Fruit fly (Drosophila melanogaster) whole organism, embryonic: ENCODE data around the gene Etl1.

Source experiments
- Adf1 ChIP-seq: fragments of 200-800 bp; sonication (Bioruptor generic); IDR thresholded peaks from 2 replicates; pipeline ENCODE4 v1.3.6; 2022; ENCODE audit warnings: missing biosample characterization, missing genetic modification characterization
- Asciz ChIP-seq: fragments of 200-800 bp; sonication (Bioruptor generic); optimal IDR thresholded peaks from 2 replicates; lab custom pipeline; 2017; ENCODE audit warnings: missing biosample characterization, mild to moderate bottlenecking, missing genetic modification characterization, missing genetic modification reagents
- Atf6 ChIP-seq: fragments of 200-800 bp; sonication (Bioruptor generic); IDR thresholded peaks from 2 replicates; pipeline ENCODE4 v1.3.6; 2022; ENCODE audit warnings: missing biosample characterization, missing genetic modification characterization
- CG10543 ChIP-seq: fragments of 200-800 bp; sonication (Bioruptor generic); optimal IDR thresholded peaks from 3 replicates; lab custom pipeline; 2017; ENCODE audit warnings: missing biosample characterization, mild to moderate bottlenecking, missing genetic modification characterization, moderate library complexity
- CG10654 ChIP-seq: fragments of 200-800 bp; sonication (Bioruptor generic); optimal IDR thresholded peaks from 2 replicates; lab custom pipeline; 2016; ENCODE audit warnings: missing biosample characterization, missing genetic modification characterization
- CG11695 ChIP-seq: fragments of 200-800 bp; sonication (Bioruptor generic); IDR thresholded peaks from 3 replicates; pipeline ENCODE4 v1.3.6; 2022; ENCODE audit warnings: missing biosample characterization, missing genetic modification characterization
- CG12769 ChIP-seq: fragments of 200-800 bp; sonication (Bioruptor generic); optimal IDR thresholded peaks from 2 replicates; lab custom pipeline; 2019; ENCODE audit warnings: missing biosample characterization, mild to moderate bottlenecking, missing genetic modification characterization, moderate library complexity
- CG13894 ChIP-seq: fragments of 200-800 bp; sonication (Bioruptor generic); optimal IDR thresholded peaks from 3 replicates; lab custom pipeline; 2018; ENCODE audit warnings: missing biosample characterization, mild to moderate bottlenecking, missing genetic modification characterization, moderate library complexity
- CG15269 ChIP-seq: fragments of 200-800 bp; sonication (Bioruptor generic); optimal IDR thresholded peaks from 2 replicates; lab custom pipeline; 2018; ENCODE audit warnings: missing biosample characterization, mild to moderate bottlenecking, missing genetic modification characterization, moderate library complexity
- CG18476 ChIP-seq: fragments of 200-800 bp; sonication (Bioruptor generic); optimal IDR thresholded peaks from 2 replicates; lab custom pipeline; 2016; ENCODE audit warnings: missing biosample characterization, mild to moderate bottlenecking, missing genetic modification characterization
- CG18599 ChIP-seq: fragments of 200-800 bp; sonication (Bioruptor generic); optimal IDR thresholded peaks from 3 replicates; lab custom pipeline; 2017; ENCODE audit warnings: missing biosample characterization, missing genetic modification characterization, mild to moderate bottlenecking, moderate library complexity, missing genetic modification reagents
- CG3163 ChIP-seq: fragments of 200-800 bp; sonication (Bioruptor generic); optimal IDR thresholded peaks from 3 replicates; lab custom pipeline; 2016; ENCODE audit warnings: missing biosample characterization, missing genetic modification characterization
- CG32532 ChIP-seq: fragments of 200-800 bp; sonication (Bioruptor generic); IDR thresholded peaks from 2 replicates; pipeline ENCODE4 v1.3.6; 2022; ENCODE audit warnings: missing biosample characterization, missing genetic modification characterization
- CG5953 ChIP-seq: fragments of 200-800 bp; sonication (Bioruptor generic); IDR thresholded peaks from 2 replicates; pipeline ENCODE4 v1.3.6; 2022; ENCODE audit warnings: missing biosample characterization, missing genetic modification characterization
- CG6175 ChIP-seq: fragments of 200-800 bp; sonication (Bioruptor generic); IDR thresholded peaks from 3 replicates; pipeline ENCODE4 v1.3.6; 2022; ENCODE audit warnings: missing biosample characterization, missing genetic modification characterization
- CG7372 ChIP-seq: fragments of 200-800 bp; sonication (Bioruptor generic); IDR thresholded peaks from 2 replicates; pipeline ENCODE4 v1.3.6; 2022; ENCODE audit warnings: missing biosample characterization, missing genetic modification characterization
- CG8290 ChIP-seq, 3 experiments: fragments of 200-800 bp; sonication (Bioruptor generic); optimal IDR thresholded peaks; 2 replicates each; lab custom pipeline; 2016 to 2019; ENCODE audit warnings: missing biosample characterization in 3 of 3, missing genetic modification characterization in 3 of 3, mild to moderate bottlenecking in 2 of 3, moderate library complexity in 1 of 3
- CG9817 ChIP-seq: fragments of 200-800 bp; sonication (Bioruptor generic); optimal IDR thresholded peaks from 2 replicates; lab custom pipeline; 2018; ENCODE audit warnings: missing biosample characterization, mild to moderate bottlenecking, missing genetic modification characterization, moderate library complexity
- CG9932 ChIP-seq: fragments of 200-800 bp; sonication (Bioruptor generic); IDR thresholded peaks from 2 replicates; pipeline ENCODE4 v1.3.6; 2022; ENCODE audit warnings: missing biosample characterization, missing genetic modification characterization
- CrebB ChIP-seq: fragments of 200-800 bp; sonication (Bioruptor generic); optimal IDR thresholded peaks from 3 replicates; lab custom pipeline; 2018; ENCODE audit warnings: missing biosample characterization, mild to moderate bottlenecking, missing genetic modification characterization
- Dbx ChIP-seq: fragments of 200-800 bp; sonication (Bioruptor generic); IDR thresholded peaks from 3 replicates; pipeline ENCODE4 v1.3.6; 2022; ENCODE audit warnings: missing biosample characterization, missing genetic modification characterization
- Deaf1 ChIP-seq: fragments of 200-800 bp; optimal IDR thresholded peaks from 3 replicates; lab custom pipeline; 2019; ENCODE audit warnings: missing biosample characterization, mild to moderate bottlenecking, missing genetic modification characterization, moderate library complexity
- Doc3 ChIP-seq: fragments of 200-800 bp; sonication (Bioruptor generic); IDR thresholded peaks from 3 replicates; pipeline ENCODE4 v1.3.6; 2022; ENCODE audit warnings: missing biosample characterization, missing genetic modification characterization; ENCODE audit not compliant: partially characterized antibody
- Dref ChIP-seq: fragments of 200-800 bp; sonication (Bioruptor generic); IDR thresholded peaks from 2 replicates; pipeline ENCODE4 v1.3.6; 2022; ENCODE audit warnings: missing biosample characterization, missing genetic modification characterization
- Fer2 ChIP-seq: fragments of 200-800 bp; sonication (Bioruptor generic); optimal IDR thresholded peaks from 2 replicates; lab custom pipeline; 2018; ENCODE audit warnings: missing biosample characterization, mild to moderate bottlenecking, missing genetic modification characterization, moderate library complexity
- Fer3 ChIP-seq: fragments of 200-800 bp; sonication (Bioruptor generic); optimal IDR thresholded peaks from 2 replicates; lab custom pipeline; 2018; ENCODE audit warnings: missing biosample characterization, mild to moderate bottlenecking, missing genetic modification characterization, moderate library complexity
- HHEX ChIP-seq: fragments of 200-800 bp; sonication (Bioruptor generic); optimal IDR thresholded peaks from 3 replicates; lab custom pipeline; 2017; ENCODE audit warnings: missing biosample characterization, mild to moderate bottlenecking, missing genetic modification characterization, missing genetic modification reagents
- HmgZ ChIP-seq: fragments of 200-800 bp; sonication (Bioruptor generic); optimal IDR thresholded peaks from 2 replicates; lab custom pipeline; 2018; ENCODE audit warnings: missing biosample characterization, mild to moderate bottlenecking, missing genetic modification characterization
- Med ChIP-seq: fragments of 200-800 bp; sonication (Bioruptor generic); peaks from one replicate; lab custom pipeline; 2016; ENCODE audit warnings: missing biosample characterization, missing genetic modification characterization, mild to moderate bottlenecking, inconsistent platforms, moderate library complexity
- Mrtf ChIP-seq: fragments of 200-800 bp; sonication (Bioruptor generic); IDR thresholded peaks from 3 replicates; pipeline ENCODE4 v1.3.6; 2022; ENCODE audit warnings: missing biosample characterization, missing genetic modification characterization
- Opbp ChIP-seq: fragments of 200-800 bp; sonication (Bioruptor generic); IDR thresholded peaks from 3 replicates; pipeline ENCODE4 v1.3.6; 2022; ENCODE audit warnings: missing biosample characterization, missing genetic modification characterization; ENCODE audit not compliant: partially characterized antibody
- Rfx ChIP-seq: fragments of 200-800 bp; sonication (Bioruptor generic); IDR thresholded peaks from 2 replicates; pipeline ENCODE4 v1.3.6; 2022; ENCODE audit warnings: missing biosample characterization, missing genetic modification characterization
- Sox102F ChIP-seq: fragments of 200-800 bp; sonication (Bioruptor generic); optimal IDR thresholded peaks from 2 replicates; lab custom pipeline; 2018; ENCODE audit warnings: missing biosample characterization, mild to moderate bottlenecking, missing genetic modification characterization, moderate library complexity
- ap ChIP-seq: fragments of 200-800 bp; sonication (Bioruptor generic); IDR thresholded peaks from 2 replicates; pipeline ENCODE4 v1.3.6; 2022; ENCODE audit warnings: missing biosample characterization, missing genetic modification characterization
- caup ChIP-seq: fragments of 200-800 bp; sonication (Bioruptor generic); optimal IDR thresholded peaks from 3 replicates; lab custom pipeline; 2017; ENCODE audit warnings: missing biosample characterization, mild to moderate bottlenecking, missing genetic modification characterization, moderate library complexity; ENCODE audit not compliant: severe bottlenecking
- ci ChIP-seq: fragments of 200-800 bp; sonication (Bioruptor generic); IDR thresholded peaks from 3 replicates; pipeline ENCODE4 v1.3.6; 2022; ENCODE audit warnings: missing biosample characterization, missing genetic modification characterization
- ftz-f1 ChIP-seq: fragments of 200-800 bp; sonication (Bioruptor generic); optimal IDR thresholded peaks from 2 replicates; lab custom pipeline; 2016; ENCODE audit warnings: missing biosample characterization, missing genetic modification characterization
- gcm2 ChIP-seq: fragments of 200-800 bp; sonication (Bioruptor generic); optimal IDR thresholded peaks from 2 replicates; lab custom pipeline; 2016; ENCODE audit warnings: missing biosample characterization, missing genetic modification characterization
- jumu ChIP-seq: fragments of 200-800 bp; sonication (Bioruptor generic); optimal IDR thresholded peaks from 3 replicates; lab custom pipeline; 2016; ENCODE audit warnings: missing biosample characterization, missing genetic modification characterization
- lab ChIP-seq: fragments of 200-800 bp; sonication (Bioruptor generic); optimal IDR thresholded peaks from 3 replicates; lab custom pipeline; 2017; ENCODE audit warnings: missing biosample characterization, missing genetic modification characterization, mild to moderate bottlenecking, moderate library complexity, missing genetic modification reagents
- pb ChIP-seq: fragments of 200-800 bp; sonication (Bioruptor generic); optimal IDR thresholded peaks from 3 replicates; lab custom pipeline; 2016; ENCODE audit warnings: missing biosample characterization, missing genetic modification characterization
- pho ChIP-seq: fragments of 200-800 bp; sonication (Bioruptor generic); optimal IDR thresholded peaks from 2 replicates; lab custom pipeline; 2016; ENCODE audit warnings: missing biosample characterization, missing genetic modification characterization
- pros ChIP-seq: fragments of 200-800 bp; sonication (Bioruptor generic); optimal IDR thresholded peaks from 3 replicates; lab custom pipeline; 2019; ENCODE audit warnings: missing biosample characterization, mild to moderate bottlenecking, missing genetic modification characterization, moderate library complexity
- pzg ChIP-seq: fragments of 200-800 bp; sonication (Bioruptor generic); optimal IDR thresholded peaks from 3 replicates; lab custom pipeline; 2018; ENCODE audit warnings: missing biosample characterization, mild to moderate bottlenecking, missing genetic modification characterization, moderate library complexity
- rib ChIP-seq: fragments of 200-800 bp; sonication (Bioruptor generic); IDR thresholded peaks from 2 replicates; pipeline ENCODE4 v1.3.6; 2022; ENCODE audit warnings: missing biosample characterization, missing genetic modification characterization
- sd ChIP-seq: fragments of 200-800 bp; sonication (Bioruptor generic); optimal IDR thresholded peaks from 3 replicates; lab custom pipeline; 2018; ENCODE audit warnings: missing biosample characterization, mild to moderate bottlenecking, missing genetic modification characterization, moderate library complexity
- sens ChIP-seq: fragments of 200-800 bp; sonication (Bioruptor generic); peaks from one replicate; lab custom pipeline; 2016; ENCODE audit warnings: missing biosample characterization, missing genetic modification characterization
- sug ChIP-seq: fragments of 200-800 bp; optimal IDR thresholded peaks from 2 replicates; lab custom pipeline; 2019; ENCODE audit warnings: missing biosample characterization, mild to moderate bottlenecking, missing genetic modification characterization, moderate library complexity
- z ChIP-seq: fragments of 200-800 bp; sonication (Bioruptor generic); IDR thresholded peaks from 3 replicates; pipeline ENCODE4 v1.3.6; 2022; ENCODE audit warnings: missing biosample characterization, missing genetic modification characterization

Gene Etl1

DNA sequence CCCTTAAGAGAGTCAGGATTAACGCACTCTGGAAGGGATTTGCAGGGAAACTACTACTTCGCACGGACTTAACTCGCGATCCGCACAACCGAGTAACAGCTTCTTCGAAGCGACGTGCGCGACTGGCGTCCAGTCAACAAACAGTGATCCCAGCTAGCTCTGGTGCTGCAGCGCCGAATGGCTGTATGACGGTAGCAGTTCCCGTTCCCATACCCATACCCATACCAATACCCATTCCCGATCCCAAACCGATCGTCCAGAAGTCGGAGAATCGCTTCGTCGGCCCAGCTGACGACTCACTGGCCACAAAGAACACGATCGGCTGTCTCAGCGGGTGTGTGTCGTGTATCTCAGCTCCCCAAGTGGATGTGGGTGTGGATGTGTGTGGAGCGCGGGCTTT lies 34.9 kb upstream of the Etl1 start, which contains the start of gene CG5853 (continued):
- no peak for TF ChIP-seq CG18476 (GFP tag; lab: Kevin White, UChicago)
- TF ChIP-seq CG5953 (GFP tag; lab: Robert Waterston, UW) = peak; percentile 37; the same call in 1 of the 2 replicates
- TF ChIP-seq CG8290 (GFP tag; optimal IDR thresholded peaks at IDR 0.05; lab: Kevin White, UChicago) = no peak
- TF ChIP-seq CG8290 (tag; optimal IDR thresholded peaks at IDR 0.05; lab: Kevin White, UChicago) = peak in 1 of 2 experiments; percentile 73
- 0 out of 3 replicates have a peak, but pooled peaks have one; percentile 28 for TF ChIP-seq z (GFP tag; lab: Robert Waterston, UW)
- peak; percentile 62 for TF ChIP-seq ci
- TF ChIP-seq Asciz (GFP tag; lab: Kevin White, UChicago) = no peak
- TF ChIP-seq Fer3 (tag; lab: Kevin White, UChicago) = peak; percentile 21
- TF ChIP-seq Doc3 (GFP tag; lab: Robert Waterston, UW) = no peak
- 0 out of 2 replicates have a peak, but pooled peaks have one; percentile 45 for TF ChIP-seq rib (GFP tag; lab: Robert Waterston, UW)
- peak; percentile 31 for TF ChIP-seq sens
- peak; percentile 52 for TF ChIP-seq Rfx (GFP tag; lab: Robert Waterston, UW)
- TF ChIP-seq Med = peak; percentile 70
- no peak for TF ChIP-seq Fer2 (tag; lab: Kevin White, UChicago)
- peak; percentile 52; the same call in 1 of the 2 replicates for TF ChIP-seq CG32532 (GFP tag; lab: Robert Waterston, UW)
- no peak for TF ChIP-seq Sox102F
- peak; percentile 34; the same call in 1 of the 2 replicates for TF ChIP-seq Adf1 (GFP tag; lab: Robert Waterston, UW)
- peak; percentile 35 for TF ChIP-seq ftz-f1
- TF ChIP-seq pros (GFP tag; lab: Kevin White, UChicago) = no peak
- TF ChIP-seq CG3163 = peak; percentile 25
- TF ChIP-seq CG15269 (tag; lab: Kevin White, UChicago) = peak; percentile 2
- TF ChIP-seq jumu = no peak
- TF ChIP-seq CG13894 (tag; lab: Kevin White, UChicago) = peak; percentile 83
- TF ChIP-seq sd = peak; percentile 11
- peak; percentile 97 for TF ChIP-seq Deaf1 (tag; lab: Kevin White, UChicago)
- peak; percentile 78 for TF ChIP-seq CG10543 (GFP tag; lab: Kevin White, UChicago)
- TF ChIP-seq pb (GFP tag; lab: Kevin White, UChicago) = peak; percentile 1
- peak; percentile 43 for TF ChIP-seq CG18599 (GFP tag; lab: Kevin White, UChicago)
- TF ChIP-seq CG11695 = 0 out of 3 replicates have a peak, but pooled peaks have one; percentile 30
- TF ChIP-seq CG9817 (tag; lab: Kevin White, UChicago) = no peak
- TF ChIP-seq CG7372 (GFP tag; lab: Robert Waterston, UW) = no peak
- no peak for TF ChIP-seq CG10654
- TF ChIP-seq CrebB (tag; lab: Kevin White, UChicago) = peak; percentile 0
- TF ChIP-seq pzg (GFP tag; lab: Kevin White, UChicago) = peak; percentile 11
- TF ChIP-seq HmgZ (tag; lab: Kevin White, UChicago) = peak; percentile 59
- TF ChIP-seq HHEX (GFP tag; lab: Kevin White, UChicago) = peak; percentile 13
- peak; percentile 34; the same call in 1 of the 2 replicates for TF ChIP-seq Dref
- 0 out of 2 replicates have a peak, but pooled peaks have one; percentile 20 for TF ChIP-seq CG9932 (GFP tag; lab: Robert Waterston, UW)
- no peak for TF ChIP-seq ap (GFP tag; lab: Robert Waterston, UW)
- peak; percentile 36 for TF ChIP-seq caup
- peak; percentile 99 for TF ChIP-seq CG12769 (tag; lab: Kevin White, UChicago)
- peak; percentile 76 for TF ChIP-seq sug
- TF ChIP-seq gcm2 (GFP tag; lab: Kevin White, UChicago) = no peak
- TF ChIP-seq CG6175 (GFP tag; lab: Robert Waterston, UW) = peak; percentile 53; the same call in 1 of the 3 replicates
- TF ChIP-seq Opbp (GFP tag; lab: Robert Waterston, UW) = 0 out of 3 replicates have a peak, but pooled peaks have one; percentile 7
- peak; percentile 70 for TF ChIP-seq lab
- 0 out of 3 replicates have a peak, but pooled peaks have one; percentile 11 for TF ChIP-seq Mrtf
- 0 out of 3 replicates have a peak, but pooled peaks have one; percentile 39 for TF ChIP-seq Dbx
- peak; percentile 28; the same call in 1 of the 2 replicates for TF ChIP-seq Atf6 (GFP tag; lab: Robert Waterston, UW)
- peak; percentile 7 for TF ChIP-seq pho
